Fruit fly (Drosophila melanogaster) whole organism, embryonic: ENCODE data around the gene CG14615.

Source experiments
- Antp ChIP-seq: fragments of 200-800 bp; sonication (Bioruptor generic); optimal IDR thresholded peaks from 3 replicates; lab custom pipeline; 2016; ENCODE audit warnings: missing biosample characterization, missing genetic modification characterization
- B-H2 ChIP-seq: fragments of 200-800 bp; sonication (Bioruptor generic); optimal IDR thresholded peaks from 2 replicates; lab custom pipeline; 2018; ENCODE audit warnings: missing biosample characterization, mild to moderate bottlenecking, missing genetic modification characterization
- CG10366 ChIP-seq: fragments of 200-800 bp; sonication (Bioruptor generic); IDR thresholded peaks from 2 replicates; pipeline ENCODE4 v1.3.6; 2022; ENCODE audit warnings: missing biosample characterization, missing genetic modification characterization
- CG10979 ChIP-seq: fragments of 200-800 bp; sonication (Bioruptor generic); optimal IDR thresholded peaks from 2 replicates; lab custom pipeline; 2018; ENCODE audit warnings: missing biosample characterization, mild to moderate bottlenecking, missing genetic modification characterization, moderate library complexity
- CG14014 ChIP-seq: fragments of 200-800 bp; sonication (Bioruptor generic); IDR thresholded peaks from 2 replicates; pipeline ENCODE4 v1.3.6; 2022; ENCODE audit warnings: missing biosample characterization, missing genetic modification characterization
- CG1529 ChIP-seq: fragments of 200-800 bp; sonication (Bioruptor generic); optimal IDR thresholded peaks from 3 replicates; lab custom pipeline; 2018; ENCODE audit warnings: missing biosample characterization, missing genetic modification characterization
- CG15601 ChIP-seq: fragments of 200-800 bp; sonication (Bioruptor generic); optimal IDR thresholded peaks from 3 replicates; lab custom pipeline; 2019; ENCODE audit warnings: missing biosample characterization, mild to moderate bottlenecking, missing genetic modification characterization, moderate library complexity
- CG17802 ChIP-seq: fragments of 200-800 bp; sonication (Bioruptor generic); optimal IDR thresholded peaks from 2 replicates; lab custom pipeline; 2018; ENCODE audit warnings: missing biosample characterization, mild to moderate bottlenecking, missing genetic modification characterization, moderate library complexity
- CG1792 ChIP-seq: fragments of 200-800 bp; sonication (Bioruptor generic); optimal IDR thresholded peaks from 2 replicates; lab custom pipeline; 2016; ENCODE audit warnings: missing biosample characterization, missing genetic modification characterization
- CG1832 ChIP-seq: fragments of 200-800 bp; sonication (Bioruptor generic); optimal IDR thresholded peaks from 2 replicates; lab custom pipeline; 2017; ENCODE audit warnings: missing biosample characterization, mild to moderate bottlenecking, missing genetic modification characterization, inconsistent platforms
- CG2889 ChIP-seq: fragments of 200-800 bp; sonication (Bioruptor generic); IDR thresholded peaks from 3 replicates; pipeline ENCODE4 v1.3.6; 2022; ENCODE audit warnings: missing biosample characterization, missing genetic modification characterization
- CG4617 ChIP-seq: fragments of 200-800 bp; sonication (Bioruptor generic); optimal IDR thresholded peaks from 3 replicates; lab custom pipeline; 2016; ENCODE audit warnings: missing biosample characterization, missing genetic modification characterization, borderline replicate concordance
- CG7357 ChIP-seq: fragments of 200-800 bp; sonication (Bioruptor generic); IDR thresholded peaks from 3 replicates; pipeline ENCODE4 v1.3.6; 2022; ENCODE audit warnings: missing biosample characterization, missing genetic modification characterization
- CG7839 ChIP-seq: fragments of 200-800 bp; sonication (Bioruptor generic); optimal IDR thresholded peaks from 3 replicates; lab custom pipeline; 2018; ENCODE audit warnings: missing biosample characterization, mild to moderate bottlenecking, missing genetic modification characterization, moderate library complexity
- CG7928 ChIP-seq: fragments of 200-800 bp; sonication (Bioruptor generic); optimal IDR thresholded peaks from 2 replicates; lab custom pipeline; 2017; ENCODE audit warnings: missing biosample characterization, mild to moderate bottlenecking, missing genetic modification characterization
- CG8089 ChIP-seq: fragments of 200-800 bp; sonication (Bioruptor generic); optimal IDR thresholded peaks from 3 replicates; lab custom pipeline; 2016; ENCODE audit warnings: missing biosample characterization, missing genetic modification characterization
- CG9437 ChIP-seq: fragments of 200-800 bp; sonication (Bioruptor generic); optimal IDR thresholded peaks from 2 replicates; lab custom pipeline; 2018; ENCODE audit warnings: missing biosample characterization, mild to moderate bottlenecking, missing genetic modification characterization
- CG9797 ChIP-seq: fragments of 200-800 bp; sonication (Bioruptor generic); optimal IDR thresholded peaks from 3 replicates; lab custom pipeline; 2018; ENCODE audit warnings: missing biosample characterization, mild to moderate bottlenecking, missing genetic modification characterization
- Dek ChIP-seq: fragments of 200-800 bp; sonication (Bioruptor generic); optimal IDR thresholded peaks from 3 replicates; lab custom pipeline; 2019; ENCODE audit warnings: missing biosample characterization, mild to moderate bottlenecking, missing genetic modification characterization, moderate library complexity
- Dip2 ChIP-seq: fragments of 200-800 bp; sonication (Bioruptor generic); IDR thresholded peaks from 2 replicates; pipeline ENCODE4 v1.3.6; 2022; ENCODE audit warnings: missing biosample characterization, missing genetic modification characterization
- Dref ChIP-seq: fragments of 200-800 bp; sonication (Bioruptor generic); IDR thresholded peaks from 2 replicates; pipeline ENCODE4 v1.3.6; 2022; ENCODE audit warnings: missing biosample characterization, missing genetic modification characterization
- ERR ChIP-seq: fragments of 200-800 bp; sonication (Bioruptor generic); optimal IDR thresholded peaks from 2 replicates; lab custom pipeline; 2016; ENCODE audit warnings: missing biosample characterization, missing genetic modification characterization
- Elba2 ChIP-seq: fragments of 200-800 bp; sonication (Bioruptor generic); optimal IDR thresholded peaks from 3 replicates; lab custom pipeline; 2016; ENCODE audit warnings: missing biosample characterization, missing genetic modification characterization
- Gug ChIP-seq: fragments of 200-800 bp; sonication (Bioruptor generic); IDR thresholded peaks from 4 replicates; pipeline ENCODE4 v1.3.6; 2022; ENCODE audit warnings: missing biosample characterization, missing genetic modification characterization
- Hr39 ChIP-seq: fragments of >200 bp; optimal IDR thresholded peaks from 2 replicates; lab custom pipeline; 2017
- MBD-R2 ChIP-seq: fragments of 200-800 bp; sonication (Bioruptor generic); IDR thresholded peaks from 2 replicates; pipeline ENCODE4 v1.3.6; 2022; ENCODE audit warnings: missing biosample characterization, missing genetic modification characterization
- MESR4 ChIP-seq: fragments of 200-800 bp; sonication (Bioruptor generic); optimal IDR thresholded peaks from 2 replicates; lab custom pipeline; 2018; ENCODE audit warnings: missing biosample characterization, mild to moderate bottlenecking, missing genetic modification characterization, moderate library complexity
- Med ChIP-seq: fragments of 200-800 bp; sonication (Bioruptor generic); peaks from one replicate; lab custom pipeline; 2016; ENCODE audit warnings: missing biosample characterization, missing genetic modification characterization, mild to moderate bottlenecking, inconsistent platforms, moderate library complexity
- Pdp1 ChIP-seq, 2 experiments: fragments of 200-800 bp; sonication (Bioruptor generic); optimal IDR thresholded peaks; 3 replicates each; lab custom pipeline; 2016; ENCODE audit warnings: missing biosample characterization in 2 of 2, missing genetic modification characterization in 2 of 2, mild to moderate bottlenecking in 1 of 2, moderate library complexity in 1 of 2
- Ssrp ChIP-seq: fragments of 200-800 bp; sonication (Bioruptor generic); optimal IDR thresholded peaks from 2 replicates; lab custom pipeline; 2018; ENCODE audit warnings: missing biosample characterization, mild to moderate bottlenecking, missing genetic modification characterization, moderate library complexity
- Taf1 ChIP-seq: fragments of 200-800 bp; sonication (Bioruptor generic); IDR thresholded peaks from 2 replicates; pipeline ENCODE4 v1.3.6; 2022; ENCODE audit warnings: missing biosample characterization, missing genetic modification characterization
- Xbp1 ChIP-seq: fragments of 200-800 bp; sonication (Bioruptor generic); optimal IDR thresholded peaks from 3 replicates; lab custom pipeline; 2016; ENCODE audit warnings: missing biosample characterization, mild to moderate bottlenecking, missing genetic modification characterization
- YL-1 ChIP-seq: fragments of 200-800 bp; sonication (Bioruptor generic); optimal IDR thresholded peaks from 3 replicates; lab custom pipeline; 2017; ENCODE audit warnings: missing biosample characterization, mild to moderate bottlenecking, missing genetic modification characterization
- bbx ChIP-seq: fragments of 200-800 bp; sonication (Bioruptor generic); IDR thresholded peaks from 2 replicates; pipeline ENCODE4 v1.3.6; 2022; ENCODE audit warnings: missing biosample characterization, missing genetic modification characterization; ENCODE audit not compliant: partially characterized antibody
- cwo ChIP-seq: fragments of 200-800 bp; sonication (Bioruptor generic); optimal IDR thresholded peaks from 3 replicates; lab custom pipeline; 2017; ENCODE audit warnings: missing biosample characterization, missing genetic modification characterization, mild to moderate bottlenecking, moderate library complexity, missing genetic modification reagents
- dm ChIP-seq: fragments of 200-800 bp; sonication (Bioruptor generic); optimal IDR thresholded peaks from 3 replicates; lab custom pipeline; 2016; ENCODE audit warnings: missing biosample characterization, missing genetic modification characterization
- dysf ChIP-seq: fragments of 200-800 bp; sonication (Bioruptor generic); IDR thresholded peaks from 3 replicates; pipeline ENCODE4 v1.3.6; 2022; ENCODE audit warnings: missing biosample characterization, missing genetic modification characterization
- ems ChIP-seq: fragments of 200-800 bp; sonication (Bioruptor generic); optimal IDR thresholded peaks from 3 replicates; lab custom pipeline; 2016; ENCODE audit warnings: missing biosample characterization, missing genetic modification characterization
- fu2 ChIP-seq: fragments of 200-800 bp; sonication (Bioruptor generic); optimal IDR thresholded peaks from 2 replicates; lab custom pipeline; 2016; ENCODE audit warnings: missing biosample characterization, missing genetic modification characterization
- gem ChIP-seq: fragments of 200-800 bp; sonication (Bioruptor generic); optimal IDR thresholded peaks from 2 replicates; lab custom pipeline; 2019; ENCODE audit warnings: missing biosample characterization, mild to moderate bottlenecking, missing genetic modification characterization, moderate library complexity
- gsb ChIP-seq: fragments of 200-800 bp; sonication (Bioruptor generic); IDR thresholded peaks from 2 replicates; pipeline ENCODE4 v1.3.6; 2022; ENCODE audit warnings: missing biosample characterization, missing genetic modification characterization
- lmd ChIP-seq: fragments of 200-800 bp; sonication (Bioruptor generic); IDR thresholded peaks from 2 replicates; pipeline ENCODE4 v1.3.6; 2022; ENCODE audit warnings: missing biosample characterization, missing genetic modification characterization
- phol ChIP-seq: fragments of 200-800 bp; sonication (Bioruptor generic); optimal IDR thresholded peaks from 3 replicates; lab custom pipeline; 2018; ENCODE audit warnings: missing biosample characterization, mild to moderate bottlenecking, missing genetic modification characterization, moderate library complexity
- pita ChIP-seq: fragments of 200-800 bp; sonication (Bioruptor generic); optimal IDR thresholded peaks from 2 replicates; lab custom pipeline; 2017; ENCODE audit warnings: missing biosample characterization, mild to moderate bottlenecking, missing genetic modification characterization
- psq ChIP-seq: fragments of 200-800 bp; sonication (Bioruptor generic); optimal IDR thresholded peaks from 2 replicates; lab custom pipeline; 2017; ENCODE audit warnings: missing biosample characterization, missing genetic modification characterization
- ranshi ChIP-seq: fragments of 200-800 bp; sonication (Bioruptor generic); IDR thresholded peaks from 2 replicates; pipeline ENCODE4 v1.3.6; 2022; ENCODE audit warnings: missing biosample characterization, missing genetic modification characterization
- sim ChIP-seq: fragments of 200-800 bp; sonication (Bioruptor generic); IDR thresholded peaks from 2 replicates; pipeline ENCODE4 v1.3.6; 2022; ENCODE audit warnings: missing biosample characterization, missing genetic modification characterization
- sima ChIP-seq: fragments of 200-800 bp; sonication (Bioruptor generic); optimal IDR thresholded peaks from 2 replicates; lab custom pipeline; 2016; ENCODE audit warnings: missing biosample characterization, missing genetic modification characterization
- unc-4 ChIP-seq: fragments of 200-800 bp; sonication (Bioruptor generic); IDR thresholded peaks from 2 replicates; pipeline ENCODE4 v1.3.6; 2022; ENCODE audit warnings: missing biosample characterization, missing genetic modification characterization; ENCODE audit not compliant: partially characterized antibody

Gene CG14615

dm6 chrX:22455023-22455422 lies 5.7 kb upstream of the CG14615 start, which contains the start of gene wap:
wap (minus strand) TSS chrX:22455422.
- no peak for TF ChIP-seq Taf1 (GFP tag; lab: Robert Waterston, UW)
- TF ChIP-seq sim (GFP tag; lab: Robert Waterston, UW): no peak
- TF ChIP-seq ems (GFP tag; lab: Kevin White, UChicago): no peak
- no peak for TF ChIP-seq gsb
- peak; percentile 27; the same call in 1 of the 2 replicates for TF ChIP-seq MBD-R2
- TF ChIP-seq CG7839: no peak
- no peak for TF ChIP-seq phol (tag; lab: Kevin White, UChicago)
- peak; percentile 38 for TF ChIP-seq Med (GFP tag; lab: Kevin White, UChicago)
- TF ChIP-seq Elba2 (GFP tag; lab: Kevin White, UChicago): no peak
- no peak for TF ChIP-seq Gug
- no peak for TF ChIP-seq CG15601
- no peak for TF ChIP-seq B-H2
- TF ChIP-seq CG9437 (GFP tag; lab: Kevin White, UChicago): peak; percentile 64
- TF ChIP-seq bbx (GFP tag; lab: Robert Waterston, UW): 0 out of 2 replicates have a peak, but pooled peaks have one; percentile 29
- TF ChIP-seq YL-1 (GFP tag; lab: Kevin White, UChicago): peak; percentile 33
- no peak for TF ChIP-seq CG1792 (GFP tag; lab: Kevin White, UChicago)
- TF ChIP-seq CG2889 (GFP tag; lab: Robert Waterston, UW): no peak
- no peak for TF ChIP-seq ERR
- TF ChIP-seq CG14014: no peak
- no peak for TF ChIP-seq CG7357 (GFP tag; lab: Robert Waterston, UW)
- TF ChIP-seq CG4617 (GFP tag; lab: Kevin White, UChicago): peak; percentile 36
- TF ChIP-seq MESR4 (GFP tag; lab: Kevin White, UChicago): peak; percentile 59
- no peak for TF ChIP-seq Dip2 (GFP tag; lab: Robert Waterston, UW)

dm6 chrX:22443954-22444910 lies 5.1 kb downstream of the CG14615 start, which contains the start of gene CG14621:
CG14621 (plus strand) TSS chrX:22444227.
- no peak for TF ChIP-seq Hr39 (lab: Kevin White, UChicago)
- TF ChIP-seq CG1832 (GFP tag; lab: Kevin White, UChicago): no peak
- no peak for TF ChIP-seq cwo
- TF ChIP-seq CG7928 (GFP tag; lab: Kevin White, UChicago): no peak
- TF ChIP-seq pita (GFP tag; lab: Kevin White, UChicago): no peak
- peak; percentile 33 for TF ChIP-seq Dref (GFP tag; lab: Robert Waterston, UW)
- no peak for TF ChIP-seq ranshi (GFP tag; lab: Robert Waterston, UW)
- TF ChIP-seq gem (tag; lab: Kevin White, UChicago): peak; percentile 51
- TF ChIP-seq Pdp1 (GFP tag; optimal IDR thresholded peaks at IDR 0.05; lab: Kevin White, UChicago): peak in 1 of 2 experiments; percentile 4
- no peak for TF ChIP-seq Xbp1 (GFP tag; lab: Kevin White, UChicago)
- TF ChIP-seq dysf: 0 out of 3 replicates have a peak, but pooled peaks have one; percentile 18
- TF ChIP-seq CG8089 (GFP tag; lab: Kevin White, UChicago): no peak
- no peak for TF ChIP-seq psq
- TF ChIP-seq CG10366 (GFP tag; lab: Robert Waterston, UW): no peak
- no peak for TF ChIP-seq CG1529
- no peak for TF ChIP-seq Dek
- no peak for TF ChIP-seq fu2 (GFP tag; lab: Kevin White, UChicago)
- no peak for TF ChIP-seq Antp
- TF ChIP-seq lmd (GFP tag; lab: Robert Waterston, UW): peak; percentile 37; the same call in 1 of the 2 replicates
- peak; percentile 11 for TF ChIP-seq CG10979 (tag; lab: Kevin White, UChicago)
- no peak for TF ChIP-seq dm (GFP tag; lab: Kevin White, UChicago)
- peak; percentile 19 for TF ChIP-seq Ssrp
- TF ChIP-seq CG9797 (GFP tag; lab: Kevin White, UChicago): peak; percentile 8
- TF ChIP-seq CG17802 (tag; lab: Kevin White, UChicago): peak; percentile 79
- no peak for TF ChIP-seq unc-4 (GFP tag; lab: Robert Waterston, UW)
- TF ChIP-seq sima (GFP tag; lab: Kevin White, UChicago): no peak
